Worm (Caenorhabditis elegans): ENCODE data around the gene C49C8.8.
A peak's percentile ranks its signal among the peaks of the same experiment; 100 is the strongest.

Gene C49C8.8

DNA sequence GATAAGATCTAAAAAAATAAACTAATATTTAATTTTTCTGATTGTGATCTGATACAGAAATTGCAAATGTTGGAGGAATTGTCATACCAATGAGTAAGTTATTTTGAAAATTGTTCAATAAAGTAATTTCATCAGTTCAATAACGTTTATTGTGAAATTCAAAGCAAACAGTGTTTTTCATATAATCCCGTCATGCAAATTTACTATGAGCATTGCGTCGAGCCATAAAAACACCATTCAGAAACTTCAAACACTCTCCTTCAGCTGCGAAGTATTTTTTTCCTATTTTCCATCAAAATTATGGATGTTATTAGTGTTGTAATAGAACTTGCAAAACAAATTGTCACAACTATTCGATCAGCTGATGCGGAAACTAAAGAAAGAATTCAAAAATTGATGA lies at the start of gene C49C8.8:
C49C8.8 (plus strand) TSS at position 301 of the 400 bp plus-strand sequence.
- TF ChIP-seq dao-5 (tag; optimal IDR thresholded peaks at IDR 0.05) = no peak
- no peak for TF ChIP-seq him-1 (tag; optimal IDR thresholded peaks at IDR 0.05)
- no peak for TF ChIP-seq W03F9.2 (tag; optimal IDR thresholded peaks at IDR 0.05)

DNA sequence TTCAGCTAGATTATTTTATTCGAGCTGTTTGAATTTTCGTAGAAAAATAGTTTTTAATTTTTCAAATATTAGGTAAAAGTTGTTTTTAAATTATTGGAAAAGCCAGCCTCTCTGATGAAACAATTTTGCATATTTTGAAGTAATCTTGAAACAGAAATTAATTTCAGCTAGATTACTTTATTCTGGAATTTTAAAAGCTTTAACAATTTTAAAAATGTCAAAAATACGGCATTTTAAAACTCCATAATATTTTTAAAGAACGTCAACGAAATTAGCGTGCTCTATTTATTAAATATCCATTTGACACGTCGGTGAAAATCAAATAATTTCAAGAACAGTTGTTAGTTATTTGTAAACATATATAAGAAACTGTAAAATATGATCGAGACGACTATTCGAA lies 49.1 kb upstream of the C49C8.8 start, which contains the start of gene Y59H11AR.10:
Y59H11AR.10 (plus strand) TSS at position 301 of the 400 bp plus-strand sequence.
- TF ChIP-seq W03F9.2 (tag; optimal IDR thresholded peaks at IDR 0.05) (no peak), him-1 (tag; optimal IDR thresholded peaks at IDR 0.05) (no peak), dao-5 (tag; optimal IDR thresholded peaks at IDR 0.05) (no peak)

DNA sequence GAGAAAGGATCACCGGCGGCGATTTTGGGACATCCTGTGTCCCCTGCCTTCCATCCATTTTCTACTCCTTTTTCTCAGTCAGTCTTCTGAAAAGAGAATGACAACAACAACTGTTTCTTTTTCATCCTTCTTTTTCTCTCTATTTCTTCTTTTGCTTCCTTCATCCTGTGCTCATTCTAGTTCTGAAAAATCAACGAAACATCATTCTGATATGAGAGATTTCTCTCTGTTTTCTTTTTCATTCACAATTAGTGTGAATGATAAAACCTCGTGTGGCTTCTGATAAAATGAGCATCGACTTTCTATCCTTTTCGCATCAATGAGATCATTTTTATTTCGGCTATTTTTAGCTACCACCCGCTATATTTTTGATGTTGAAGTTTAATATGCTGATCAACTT lies 46.7 kb upstream of the C49C8.8 start:
- TF ChIP-seq dao-5 (tag; optimal IDR thresholded peaks at IDR 0.05) (no peak), W03F9.2 (tag; optimal IDR thresholded peaks at IDR 0.05) (no peak), him-1 (tag; optimal IDR thresholded peaks at IDR 0.05) (no peak)

DNA sequence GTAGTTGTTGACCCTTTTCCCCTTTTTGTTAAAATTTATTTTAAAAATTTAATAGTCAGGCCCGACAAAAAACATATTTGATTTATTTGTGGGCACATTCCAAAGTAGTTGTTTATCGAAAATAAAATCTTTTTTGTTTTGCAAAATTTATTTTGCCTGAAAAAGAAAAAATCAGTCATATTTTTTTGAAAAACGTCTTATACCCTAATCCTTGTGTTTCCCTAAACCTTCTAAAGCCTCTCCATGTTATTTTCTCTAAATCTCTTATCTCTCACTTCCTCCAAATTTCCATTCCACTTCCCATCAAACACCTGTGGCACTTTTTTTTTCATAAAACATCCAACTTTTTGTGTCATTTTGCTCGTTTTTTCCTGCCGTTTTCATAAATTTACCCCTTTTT lies 43.7 kb upstream of the C49C8.8 start:
- TF ChIP-seq W03F9.2 (tag; optimal IDR thresholded peaks at IDR 0.05) (no peak), him-1 (tag; optimal IDR thresholded peaks at IDR 0.05) (no peak), dao-5 (tag; optimal IDR thresholded peaks at IDR 0.05) (no peak)

DNA sequence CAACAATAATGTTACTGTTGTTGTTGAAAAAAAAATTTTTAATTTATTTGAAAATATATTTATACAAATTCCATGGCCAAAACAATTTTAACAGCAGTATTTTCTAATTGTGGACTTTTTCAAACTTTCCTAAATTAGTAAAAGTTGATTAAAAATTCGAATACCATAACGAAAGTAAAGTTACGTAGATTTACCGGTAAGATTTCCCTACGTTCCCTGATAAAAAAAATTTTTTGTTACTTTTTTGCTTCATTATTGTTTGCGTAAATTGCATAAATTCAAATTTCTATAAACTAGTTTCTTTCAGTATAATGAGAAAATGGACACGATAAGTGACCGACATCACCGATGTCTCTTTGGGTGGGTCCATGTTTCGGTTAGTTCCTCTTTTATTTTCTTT lies 43.0 kb upstream of the C49C8.8 start, which contains the start of gene F42A9.6:
F42A9.6 (plus strand) TSS at position 301 of the 400 bp plus-strand sequence.
- TF ChIP-seq W03F9.2 (tag; optimal IDR thresholded peaks at IDR 0.05) (no peak), him-1 (tag; optimal IDR thresholded peaks at IDR 0.05) (no peak), dao-5 (tag; optimal IDR thresholded peaks at IDR 0.05) (no peak)

DNA sequence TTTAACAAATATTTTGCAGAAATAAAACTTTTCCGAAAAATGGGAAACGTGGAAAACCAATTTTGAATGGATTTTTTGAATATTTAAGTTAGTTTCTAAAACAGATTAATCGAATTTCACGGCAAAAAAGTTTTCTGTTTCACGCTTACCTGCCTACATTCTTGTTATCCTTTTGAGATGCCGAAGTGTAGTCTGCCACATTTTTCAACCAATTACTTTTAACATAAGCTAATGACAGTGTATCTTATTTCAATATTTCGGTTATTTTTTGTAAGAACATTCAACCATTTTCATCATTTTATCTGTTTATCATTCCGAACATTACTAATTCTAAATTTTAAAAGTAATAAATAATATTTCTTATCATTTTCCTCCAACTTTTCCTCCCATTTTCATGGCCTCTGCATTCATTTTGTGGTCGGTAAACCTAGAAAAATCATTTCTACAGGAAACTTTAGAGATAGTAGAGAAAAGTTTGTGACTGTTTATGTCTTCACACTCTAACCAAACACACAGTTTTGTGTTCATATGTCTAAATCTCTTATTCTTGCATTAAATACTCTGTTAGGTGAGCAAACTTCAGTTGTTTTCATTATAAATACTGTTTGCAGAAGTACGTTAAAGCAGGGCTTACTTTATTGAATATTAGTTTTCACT lies 39.9 kb upstream of the C49C8.8 start, which contains the start of the genes F42A9.17 and cyp-33E2:
F42A9.17 (minus strand) TSS at position 51 of the 657 bp plus-strand sequence.
cyp-33E2 (plus strand) TSS at position 449 of the 657 bp plus-strand sequence.
- TF ChIP-seq him-1 (tag; optimal IDR thresholded peaks at IDR 0.05) = no peak
- TF ChIP-seq dao-5 (tag; optimal IDR thresholded peaks at IDR 0.05) = no peak
- TF ChIP-seq W03F9.2 (tag; optimal IDR thresholded peaks at IDR 0.05) = peak; percentile 28

DNA sequence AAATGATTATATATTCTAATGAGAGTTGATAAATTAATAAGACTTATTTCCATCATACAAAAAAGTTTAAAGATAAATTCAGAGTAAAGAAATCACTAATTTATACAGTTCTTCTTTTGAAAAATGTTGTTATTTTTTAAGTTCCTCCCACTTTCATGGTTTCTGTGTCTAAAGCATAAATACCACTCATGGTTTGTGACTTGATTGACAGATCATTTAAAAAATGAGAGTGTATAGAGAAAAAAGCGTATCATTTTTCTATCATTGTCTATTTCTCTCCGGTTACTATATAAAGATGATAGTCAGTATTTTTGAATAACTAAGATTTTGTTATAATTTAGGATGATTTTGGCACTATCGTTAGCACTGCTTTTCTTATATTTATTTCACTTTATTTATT lies 37.3 kb upstream of the C49C8.8 start, which contains the start of gene cyp-33E3:
cyp-33E3 (plus strand) TSS at position 316 of the 400 bp plus-strand sequence.
- no peak for TF ChIP-seq W03F9.2 (tag; optimal IDR thresholded peaks at IDR 0.05)
- no peak for TF ChIP-seq him-1 (tag; optimal IDR thresholded peaks at IDR 0.05)
- no peak for TF ChIP-seq dao-5 (tag; optimal IDR thresholded peaks at IDR 0.05)

DNA sequence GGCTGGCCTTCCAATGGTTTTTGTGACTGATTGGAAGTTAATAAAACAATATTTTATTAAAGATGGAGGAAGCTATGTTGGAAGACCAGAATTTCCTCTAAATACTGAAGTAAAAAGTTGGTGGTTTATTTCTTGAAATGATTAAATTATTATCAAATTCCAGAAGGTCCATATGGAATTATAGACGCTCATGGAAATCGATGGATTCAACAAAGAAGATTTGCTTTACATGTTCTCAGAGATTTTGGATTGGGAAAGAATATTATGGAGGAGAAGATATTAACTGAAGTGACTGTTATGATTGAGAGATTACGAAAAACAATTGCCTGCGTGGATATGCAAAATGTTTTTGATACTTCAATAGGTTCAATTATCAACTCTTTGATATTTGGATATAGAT lies 36.6 kb upstream of the C49C8.8 start:
- no peak for TF ChIP-seq dao-5 (tag; optimal IDR thresholded peaks at IDR 0.05)
- TF ChIP-seq him-1 (tag; optimal IDR thresholded peaks at IDR 0.05) = no peak
- TF ChIP-seq W03F9.2 (tag; optimal IDR thresholded peaks at IDR 0.05) = no peak

DNA sequence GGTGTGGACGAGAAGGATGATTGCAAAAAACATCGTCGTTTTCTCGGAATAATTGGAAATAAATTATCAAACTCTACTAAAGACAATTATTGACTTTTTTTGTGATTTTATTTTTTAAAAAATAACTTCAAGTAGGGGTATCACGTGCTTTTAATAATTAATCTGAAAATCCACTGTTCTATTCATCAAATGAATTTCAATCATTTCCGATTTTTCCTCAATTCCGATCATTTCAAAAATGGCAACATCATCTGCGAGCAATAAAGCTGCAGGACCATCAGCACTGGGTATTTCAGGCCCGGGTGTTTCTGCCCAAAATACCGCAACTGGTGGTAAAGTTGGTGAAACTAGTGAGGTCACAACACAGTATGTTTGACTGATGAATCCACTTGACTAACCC lies 34.9 kb upstream of the C49C8.8 start, which contains the start of the genes F42A9.7 and F42A9.3:
F42A9.7 (minus strand) TSS at position 101 of the 400 bp plus-strand sequence.
F42A9.3 (plus strand) TSS at position 214 of the 400 bp plus-strand sequence.
- no peak for TF ChIP-seq him-1 (tag; optimal IDR thresholded peaks at IDR 0.05)
- TF ChIP-seq dao-5 (tag; optimal IDR thresholded peaks at IDR 0.05) = no peak
- TF ChIP-seq W03F9.2 (tag; optimal IDR thresholded peaks at IDR 0.05) = no peak

DNA sequence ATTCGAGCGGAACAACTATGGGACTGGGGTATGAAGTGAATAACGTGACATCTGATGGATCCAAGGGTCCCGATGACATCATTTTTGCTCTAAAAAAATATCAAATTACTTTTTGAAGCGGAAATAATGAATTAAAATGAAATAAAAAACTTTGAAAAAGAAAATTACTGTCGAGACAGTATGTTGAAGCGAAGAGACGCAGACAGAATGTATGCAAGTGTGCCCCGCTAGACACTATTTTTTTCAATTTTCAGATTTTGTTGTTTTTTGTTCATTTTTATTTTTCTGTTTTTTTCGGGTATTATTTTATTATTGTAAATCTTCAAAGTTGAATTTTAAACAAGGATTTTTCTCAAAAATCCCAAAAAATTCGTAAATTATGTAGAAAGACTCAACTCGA lies 33.2 kb upstream of the C49C8.8 start, which contains the start of gene F42A9.8:
F42A9.8 (minus strand) TSS at position 88 of the 400 bp plus-strand sequence.
- no peak for TF ChIP-seq him-1 (tag; optimal IDR thresholded peaks at IDR 0.05)
- TF ChIP-seq dao-5 (tag; optimal IDR thresholded peaks at IDR 0.05) = no peak
- TF ChIP-seq W03F9.2 (tag; optimal IDR thresholded peaks at IDR 0.05) = peak; percentile 20

DNA sequence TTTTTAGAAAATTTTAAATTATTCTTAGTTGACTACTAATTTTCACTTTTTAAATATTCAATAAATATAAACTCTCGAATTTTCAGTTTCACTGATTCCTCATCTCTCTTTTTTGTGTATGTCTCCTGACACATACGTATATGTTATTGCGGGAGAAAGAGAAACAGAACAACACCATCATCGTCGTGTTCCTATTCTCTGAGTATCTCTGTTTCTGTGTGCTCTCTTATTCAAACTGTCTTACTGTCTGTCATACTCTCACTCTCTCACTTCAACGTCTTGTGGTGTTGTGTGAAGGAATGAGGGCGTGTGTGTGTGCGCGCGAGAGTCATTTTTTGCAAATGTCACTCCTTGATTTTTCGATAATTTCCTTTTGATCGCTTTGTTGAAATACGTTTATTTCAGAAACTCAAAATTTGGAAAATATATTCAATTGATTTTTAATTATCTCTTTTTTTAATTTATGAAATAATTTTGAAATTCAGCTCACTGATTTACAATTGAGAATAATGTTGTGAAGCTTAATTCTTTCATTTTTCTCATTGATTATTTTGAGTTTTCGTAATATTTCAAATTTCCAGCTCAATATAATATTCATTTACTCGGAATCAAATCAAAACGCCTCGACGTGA lies 31.7 kb upstream of the C49C8.8 start, which contains the start of gene lin-49:
lin-49 (plus strand) TSS at position 582 of the 632 bp plus-strand sequence.
- no peak for TF ChIP-seq dao-5 (tag; optimal IDR thresholded peaks at IDR 0.05)
- peak; percentile 61 for TF ChIP-seq W03F9.2 (tag; optimal IDR thresholded peaks at IDR 0.05)

DNA sequence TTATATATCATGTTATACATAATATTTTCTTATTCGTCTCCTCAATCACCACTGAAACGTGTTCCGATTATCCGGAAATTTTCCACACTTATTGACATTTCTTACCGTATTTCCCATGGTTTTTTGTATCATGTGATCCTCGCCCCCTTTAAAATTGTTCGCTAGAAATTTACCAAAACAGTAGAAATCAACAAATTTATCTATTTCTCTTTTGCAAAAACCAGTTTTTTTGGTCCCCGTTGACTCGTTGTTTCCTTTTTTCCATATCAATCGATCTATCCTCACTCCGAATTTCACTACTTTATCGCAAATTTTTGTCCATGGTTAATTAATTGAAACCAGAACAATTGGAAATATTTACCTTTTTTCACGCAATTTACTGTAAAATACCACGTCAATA lies 26.2 kb upstream of the C49C8.8 start:
- TF ChIP-seq dao-5 (tag; optimal IDR thresholded peaks at IDR 0.05) (no peak), W03F9.2 (tag; optimal IDR thresholded peaks at IDR 0.05) (no peak), him-1 (tag; optimal IDR thresholded peaks at IDR 0.05) (no peak)

DNA sequence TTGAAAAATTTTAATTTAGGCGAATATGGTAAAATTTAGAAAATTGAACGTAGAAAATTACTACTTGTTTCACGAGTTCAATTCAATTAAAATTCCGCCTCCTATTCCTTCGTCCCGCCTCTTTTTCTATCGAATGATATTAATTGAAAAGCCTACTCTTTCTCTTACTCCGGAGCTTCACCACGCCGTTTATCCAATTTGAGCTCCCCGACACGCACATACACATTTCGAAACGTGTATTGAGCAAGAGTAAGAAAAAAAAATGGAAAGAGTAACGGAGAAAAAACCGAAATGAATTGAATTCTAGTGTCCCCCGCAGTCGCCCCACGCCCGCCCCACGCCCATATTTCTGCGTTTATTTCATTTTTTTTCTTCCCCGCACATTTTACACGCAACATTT lies 25.6 kb upstream of the C49C8.8 start:
- TF ChIP-seq dao-5 (tag; optimal IDR thresholded peaks at IDR 0.05) (no peak), W03F9.2 (tag; optimal IDR thresholded peaks at IDR 0.05) (no peak), him-1 (tag; optimal IDR thresholded peaks at IDR 0.05) (no peak)

DNA sequence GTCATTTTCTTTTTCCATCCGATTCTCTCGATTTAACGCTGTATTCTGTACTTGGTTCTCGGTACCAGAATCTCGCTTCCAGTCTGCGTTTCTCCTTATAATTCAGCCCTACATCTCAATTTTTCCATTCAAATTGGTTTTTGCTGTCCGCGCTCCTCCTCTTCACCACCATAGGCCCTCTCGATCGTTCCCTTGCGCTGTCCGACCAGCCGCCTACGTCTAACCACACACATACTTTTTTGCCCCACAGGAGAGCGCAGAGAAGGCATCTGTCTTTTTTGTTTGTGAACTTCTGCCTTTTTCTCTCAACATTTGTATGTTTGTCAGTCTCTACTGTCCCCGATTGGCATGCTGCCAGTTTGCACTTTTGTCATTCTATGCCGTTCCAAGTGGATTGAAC lies 24.6 kb upstream of the C49C8.8 start, which contains the start of gene F42A9.11:
F42A9.11 (plus strand) TSS at position 310 of the 400 bp plus-strand sequence.
- TF ChIP-seq him-1 (tag; optimal IDR thresholded peaks at IDR 0.05) = no peak
- no peak for TF ChIP-seq W03F9.2 (tag; optimal IDR thresholded peaks at IDR 0.05)
- TF ChIP-seq dao-5 (tag; optimal IDR thresholded peaks at IDR 0.05) = no peak
